Worm (Caenorhabditis elegans) whole organism, young adult: ENCODE results near the gene sre-2.

Experiments
- B0035.1 ChIP-seq: sonication (generic microtip); optimal IDR thresholded peaks from 2 replicates; lab custom pipeline; 2016; ENCODE audit warnings: missing genetic modification characterization, mild to moderate bottlenecking, missing compliant biosample characterization, missing genotype, missing genetic modification reagents
- B0261.1 ChIP-seq: sonication (generic microtip); optimal IDR thresholded peaks from 2 replicates; lab custom pipeline; 2016; ENCODE audit warnings: mild to moderate bottlenecking, missing genetic modification characterization, moderate library complexity, missing compliant biosample characterization
- D2030.7 ChIP-seq: fragments of 200-800 bp; sonication (Bioruptor generic); IDR thresholded peaks from 2 replicates; pipeline ENCODE4 v1.3.6; 2022; ENCODE audit warnings: missing genetic modification reagents, missing genetic modification characterization, missing compliant biosample characterization
- F33H1.4 ChIP-seq: fragments of 200-800 bp; sonication (Bioruptor generic); IDR thresholded peaks from 2 replicates; pipeline ENCODE4 v1.3.6; 2022; ENCODE audit warnings: missing genetic modification reagents, missing genetic modification characterization, missing compliant biosample characterization
- F57C9.4 ChIP-seq: sonication (generic microtip); optimal IDR thresholded peaks from 2 replicates; lab custom pipeline; 2017; ENCODE audit warnings: mild to moderate bottlenecking, missing genetic modification characterization, missing compliant biosample characterization
- K11D2.4 ChIP-seq: fragments of 200-800 bp; sonication (Bioruptor generic); IDR thresholded peaks from 2 replicates; pipeline ENCODE4 v1.3.6; 2022; ENCODE audit warnings: missing genetic modification reagents, missing genetic modification characterization, missing compliant biosample characterization
- Y53G8AR.9 ChIP-seq: fragments of 200-800 bp; sonication (Bioruptor generic); conservative IDR thresholded peaks from 2 replicates; pipeline ENCODE4 v1.3.6; 2022; ENCODE audit warnings: missing genetic modification reagents, missing genetic modification characterization, missing compliant biosample characterization
- athp-1 ChIP-seq: sonication (generic microtip); optimal IDR thresholded peaks from 2 replicates; lab custom pipeline; 2017; ENCODE audit warnings: mild to moderate bottlenecking, missing genetic modification characterization, missing compliant biosample characterization
- attf-5 ChIP-seq: fragments of 200-800 bp; sonication (Bioruptor generic); optimal IDR thresholded peaks from 2 replicates; lab custom pipeline; 2018; ENCODE audit warnings: mild to moderate bottlenecking, missing genetic modification characterization, missing compliant biosample characterization
- bed-2 ChIP-seq: fragments of 200-800 bp; sonication (Bioruptor generic); IDR thresholded peaks from 2 replicates; pipeline ENCODE4 v1.3.6; 2022; ENCODE audit warnings: missing genetic modification reagents, missing genetic modification characterization, missing compliant biosample characterization
- cebp-1 ChIP-seq, 2 experiments: fragments of 200-800 bp in 1 of 2; sonication (Bioruptor generic) in 1 of 2; sonication (generic microtip) in 1 of 2; IDR thresholded peaks in 1 of 2; optimal IDR thresholded peaks in 1 of 2; 2 replicates each; pipeline versions ENCODE4 v1.3.6 to Lab custom; 2017 to 2022; ENCODE audit warnings: missing compliant biosample characterization in 2 of 2, missing genetic modification characterization in 2 of 2, mild to moderate bottlenecking in 1 of 2, missing genetic modification reagents in 1 of 2, moderate library complexity in 1 of 2
- ceh-58 ChIP-seq: fragments of 200-800 bp; sonication (Bioruptor generic); IDR thresholded peaks from 2 replicates; pipeline ENCODE4 v1.3.6; 2022; ENCODE audit warnings: missing genetic modification characterization, missing compliant biosample characterization
- ceh-79 ChIP-seq: sonication (generic microtip); optimal IDR thresholded peaks from 2 replicates; lab custom pipeline; 2017; ENCODE audit warnings: mild to moderate bottlenecking, missing genetic modification characterization, missing compliant biosample characterization
- chd-7 ChIP-seq: sonication (generic microtip); optimal IDR thresholded peaks from 2 replicates; lab custom pipeline; 2016; ENCODE audit warnings: mild to moderate bottlenecking, missing genetic modification characterization, moderate library complexity, missing compliant biosample characterization
- die-1 ChIP-seq: sonication (generic microtip); optimal IDR thresholded peaks from 2 replicates; lab custom pipeline; 2016; ENCODE audit warnings: missing genotype, mild to moderate bottlenecking, missing genetic modification characterization, missing compliant biosample characterization
- dpl-1 ChIP-seq: fragments of 150-350 bp; optimal IDR thresholded peaks from 2 replicates; lab custom pipeline; 2014; ENCODE audit warnings: missing biosample characterization, missing genetic modification reagents, missing genetic modification characterization
- egrh-3 ChIP-seq: fragments of 200-800 bp; sonication (Bioruptor generic); IDR thresholded peaks from 2 replicates; pipeline ENCODE4 v1.3.6; 2022; ENCODE audit warnings: missing genetic modification reagents, missing genetic modification characterization, missing compliant biosample characterization
- fkh-3 ChIP-seq: sonication (generic microtip); optimal IDR thresholded peaks from 2 replicates; lab custom pipeline; 2016; ENCODE audit warnings: mild to moderate bottlenecking, missing genetic modification characterization, missing compliant biosample characterization
- hlh-12 ChIP-seq: sonication (generic microtip); optimal IDR thresholded peaks from 2 replicates; lab custom pipeline; 2016; ENCODE audit warnings: missing genetic modification characterization, missing compliant biosample characterization
- hmg-20 ChIP-seq: fragments of 200-800 bp; sonication (Bioruptor generic); IDR thresholded peaks from 2 replicates; pipeline ENCODE4 v1.3.6; 2022; ENCODE audit warnings: missing genetic modification reagents, missing genetic modification characterization, missing compliant biosample characterization
- lin-35 ChIP-seq, 3 experiments: fragments of 150-350 bp in 2 of 3; sonication (generic microtip) in 1 of 3; optimal IDR thresholded peaks; 2 replicates each; lab custom pipeline; 2014 to 2018; ENCODE audit warnings: missing biosample characterization in 3 of 3, missing genetic modification characterization in 3 of 3, missing genetic modification reagents in 3 of 3
- lsl-1 ChIP-seq: fragments of 200-800 bp; sonication (Bioruptor generic); optimal IDR thresholded peaks from 2 replicates; lab custom pipeline; 2018; ENCODE audit warnings: mild to moderate bottlenecking, missing genetic modification characterization, moderate library complexity, missing compliant biosample characterization
- lsy-27 ChIP-seq: sonication (generic microtip); optimal IDR thresholded peaks from 2 replicates; lab custom pipeline; 2017; ENCODE audit warnings: missing genetic modification characterization, mild to moderate bottlenecking, missing compliant biosample characterization, antibody characterized with exemption, missing genotype, borderline replicate concordance; ENCODE audit not compliant: insufficient read depth
- madf-3 ChIP-seq: fragments of 200-800 bp; sonication (Bioruptor generic); IDR thresholded peaks from 2 replicates; pipeline ENCODE4 v1.3.6; 2022; ENCODE audit warnings: missing genetic modification reagents, missing genetic modification characterization, missing compliant biosample characterization
- madf-6 ChIP-seq: fragments of 200-800 bp; sonication (Bioruptor generic); IDR thresholded peaks from 2 replicates; pipeline ENCODE4 v1.3.6; 2022; ENCODE audit warnings: missing genetic modification reagents, missing genetic modification characterization, missing compliant biosample characterization
- mcd-1 ChIP-seq: fragments of 200-800 bp; sonication (Bioruptor generic); IDR thresholded peaks from 2 replicates; pipeline ENCODE4 v1.3.6; 2022; ENCODE audit warnings: missing genetic modification reagents, missing genetic modification characterization, missing compliant biosample characterization
- mes-4 ChIP-seq: sonication (generic microtip); optimal IDR thresholded peaks from 2 replicates; lab custom pipeline; 2016; ENCODE audit warnings: missing genotype, missing genetic modification characterization, missing compliant biosample characterization
- nfya-2 ChIP-seq: fragments of 200-800 bp; sonication (Bioruptor generic); IDR thresholded peaks from 2 replicates; pipeline ENCODE4 v1.3.6; 2022; ENCODE audit warnings: missing genetic modification reagents, missing genetic modification characterization, missing compliant biosample characterization
- nfyb-1 ChIP-seq: fragments of 200-800 bp; sonication (Bioruptor generic); IDR thresholded peaks from 2 replicates; pipeline ENCODE4 v1.3.6; 2022; ENCODE audit warnings: missing genetic modification reagents, missing genetic modification characterization, missing compliant biosample characterization
- nhr-120 ChIP-seq: fragments of 200-800 bp; sonication (Bioruptor generic); IDR thresholded peaks from 2 replicates; pipeline ENCODE4 v1.3.6; 2022; ENCODE audit warnings: missing genetic modification characterization, missing compliant biosample characterization
- nhr-27 ChIP-seq: fragments of 200-800 bp; sonication (Bioruptor generic); optimal IDR thresholded peaks from 2 replicates; lab custom pipeline; 2018; ENCODE audit warnings: mild to moderate bottlenecking, missing genetic modification characterization, moderate library complexity, missing compliant biosample characterization
- pbrm-1 ChIP-seq: fragments of 200-800 bp; sonication (Bioruptor generic); IDR thresholded peaks from 2 replicates; pipeline ENCODE4 v1.3.6; 2022; ENCODE audit warnings: missing genetic modification reagents, missing genetic modification characterization, missing compliant biosample characterization
- repo-1 ChIP-seq: sonication (generic microtip); optimal IDR thresholded peaks from 2 replicates; lab custom pipeline; 2017; ENCODE audit warnings: mild to moderate bottlenecking, missing genetic modification characterization, missing compliant biosample characterization
- sdz-38 ChIP-seq: sonication (generic microtip); optimal IDR thresholded peaks from 2 replicates; lab custom pipeline; 2016; ENCODE audit warnings: missing genotype, missing genetic modification characterization, missing compliant biosample characterization
- tbp1 ChIP-seq: fragments of 200-800 bp; sonication (Bioruptor generic); optimal IDR thresholded peaks from 2 replicates; lab custom pipeline; 2018; ENCODE audit warnings: mild to moderate bottlenecking, missing genetic modification characterization, missing compliant biosample characterization
- zim-3 ChIP-seq: sonication (generic microtip); optimal IDR thresholded peaks from 2 replicates; lab custom pipeline; 2017; ENCODE audit warnings: mild to moderate bottlenecking, missing genetic modification characterization, moderate library complexity, missing compliant biosample characterization
- ztf-28 ChIP-seq: fragments of 200-800 bp; sonication (Bioruptor generic); IDR thresholded peaks from 2 replicates; pipeline ENCODE4 v1.3.6; 2022; ENCODE audit warnings: missing genetic modification reagents, missing genetic modification characterization, missing compliant biosample characterization
- ztf-3 ChIP-seq: fragments of 200-800 bp; sonication (Bioruptor generic); optimal IDR thresholded peaks from 2 replicates; lab custom pipeline; 2018; ENCODE audit warnings: mild to moderate bottlenecking, missing genetic modification characterization, missing compliant biosample characterization

Gene sre-2

DNA sequence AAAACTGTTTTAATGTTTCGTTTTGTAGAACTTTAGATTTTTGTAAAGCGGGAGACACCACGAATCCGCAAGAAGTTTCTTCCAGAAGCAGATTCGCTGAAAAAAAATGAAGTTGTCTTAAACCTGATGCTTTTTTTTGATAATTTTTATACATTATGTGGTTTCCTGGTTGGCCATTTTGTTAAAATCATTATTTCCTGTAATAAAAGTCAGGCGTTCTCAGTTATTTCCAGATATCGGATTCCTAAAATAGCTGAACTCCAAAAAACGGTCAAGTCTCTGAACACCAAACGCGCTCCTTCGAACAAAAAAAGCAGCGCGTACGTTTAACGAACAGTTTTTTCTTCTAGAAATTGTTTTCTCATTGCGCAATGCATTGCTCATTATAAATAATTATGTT is 35.4 kb upstream of the sre-2 start (continued):
- TF ChIP-seq fkh-3 (tag; lab: Kevin White, UChicago) (no peak), lsy-27 (tag; lab: Kevin White, UChicago) (no peak), ceh-58 (GFP tag; lab: Robert Waterston, UW) (no peak), lin-35 (GFP tag; optimal IDR thresholded peaks at IDR 0.05; lab: Kevin White, UChicago) (no peak), nhr-27 (tag; lab: Kevin White, UChicago) (no peak), ztf-3 (no peak), hlh-12 (tag; lab: Kevin White, UChicago) (no peak), tbp1 (GFP tag; lab: Kevin White, UChicago) (no peak), ceh-79 (no peak), nfya-2 (GFP tag; lab: Robert Waterston, UW) (no peak), K11D2.4 (GFP tag; lab: Robert Waterston, UW) (no peak), zim-3 (tag; lab: Kevin White, UChicago) (no peak), D2030.7 (GFP tag; lab: Robert Waterston, UW) (no peak), mcd-1 (GFP tag; lab: Robert Waterston, UW) (peak; percentile 46; the same call in 1 of the 2 replicates), B0261.1 (tag; lab: Kevin White, UChicago) (no peak), egrh-3 (GFP tag; lab: Robert Waterston, UW) (0 out of 2 replicates have a peak, but pooled peaks have one; percentile 9), F57C9.4 (tag; lab: Kevin White, UChicago) (no peak), die-1 (tag; lab: Kevin White, UChicago) (no peak), attf-5 (GFP tag; lab: Kevin White, UChicago) (no peak), dpl-1 (GFP tag; lab: Kevin White, UChicago) (no peak), ztf-28 (no peak), nhr-120 (GFP tag; lab: Robert Waterston, UW) (no peak), B0035.1 (tag; lab: Kevin White, UChicago) (no peak), chd-7 (tag; lab: Kevin White, UChicago) (no peak), hmg-20 (GFP tag; lab: Robert Waterston, UW) (no peak), Y53G8AR.9 (GFP tag; lab: Robert Waterston, UW) (no peak), nfyb-1 (GFP tag; lab: Robert Waterston, UW) (no peak), lsl-1 (peak; percentile 13), madf-6 (no peak), madf-3 (GFP tag; lab: Robert Waterston, UW) (no peak)
- TF ChIP-seq, all 124 proteins: peak for 6

DNA sequence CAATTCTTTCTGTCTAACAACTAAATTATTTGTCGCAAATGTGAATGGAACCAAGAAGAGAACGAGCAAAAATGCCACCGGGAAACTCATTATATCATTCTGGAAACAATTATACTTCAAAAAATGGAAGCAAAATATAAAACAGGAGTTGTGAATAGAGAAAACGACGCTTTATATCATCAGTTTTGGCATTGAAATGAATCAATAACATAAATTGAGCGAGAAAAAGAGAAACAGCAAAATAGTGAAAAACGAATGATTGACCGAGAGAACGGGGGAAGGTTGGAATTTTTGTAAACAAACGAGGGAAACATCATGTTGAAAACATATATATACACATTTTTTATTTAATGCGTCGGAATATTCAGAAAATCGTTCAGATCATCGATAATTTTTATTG is 34.9 kb upstream of the sre-2 start, which contains the start of gene ctns-1:
ctns-1 (minus strand) TSS at position 101 of the 400 bp plus-strand sequence.
- TF ChIP-seq athp-1 (tag; lab: Kevin White, UChicago) (no peak), pbrm-1 (GFP tag; lab: Robert Waterston, UW) (no peak), sdz-38 (tag; lab: Kevin White, UChicago) (no peak)

DNA sequence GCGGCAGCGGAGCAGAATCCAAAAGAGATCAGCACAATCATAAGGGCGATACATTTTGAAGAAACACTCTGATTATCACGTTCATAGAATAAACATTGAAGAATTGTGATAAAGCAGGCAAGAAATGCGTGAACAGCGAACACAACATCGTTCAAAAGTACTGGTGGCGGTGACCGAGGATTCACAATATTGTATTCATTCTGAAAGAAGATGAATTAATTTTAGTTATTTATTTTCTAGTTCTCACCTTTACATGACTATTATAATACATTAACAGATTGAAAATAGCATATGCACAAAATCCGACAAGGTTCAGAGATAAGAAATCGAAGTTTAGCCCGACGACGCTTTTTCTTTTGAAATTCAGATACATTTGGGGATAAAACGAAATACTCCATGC is 34.0 kb upstream of the sre-2 start:
- TF ChIP-seq bed-2 (GFP tag; lab: Robert Waterston, UW): no peak
- no peak for TF ChIP-seq madf-6
- TF ChIP-seq mes-4 (tag; lab: Kevin White, UChicago): no peak
- TF ChIP-seq cebp-1 (GFP tag; IDR thresholded peaks at IDR 0.05; lab: Robert Waterston, UW): no peak
- TF ChIP-seq cebp-1 (tag; optimal IDR thresholded peaks at IDR 0.05; lab: Kevin White, UChicago): no peak
- peak; percentile 16 for TF ChIP-seq repo-1 (tag; lab: Kevin White, UChicago)
- no peak for TF ChIP-seq F33H1.4 (GFP tag; lab: Robert Waterston, UW)
